ENCODE assay signal across 3 fruit fly cellular contexts in genomic region chr3L:15176641-15177215, dm6.
TF ChIP-seq lines count a peak whose summit lies in the region.

No protein-coding gene starts in this region.

- no peak for TF ChIP-seq CTCF in whole organism, embryonic (GFP tag; optimal IDR thresholded peaks at IDR 0.05; lab: Kevin White, UChicago)

TF ChIP-seq in whole organism, embryonic, 481 proteins besides CTCF, POLR2A, EP300 and RAD21:
- TF ChIP-seq CG3065 (GFP tag; optimal IDR thresholded peaks at IDR 0.05; lab: Kevin White, UChicago) (no peak), CG2199 (GFP tag; IDR thresholded peaks at IDR 0.05; lab: Robert Waterston, UW) (0 out of 3 replicates have a peak, but pooled peaks have one; percentile 62), chm (GFP tag; IDR thresholded peaks at IDR 0.05; lab: Robert Waterston, UW) (0 out of 2 replicates have a peak, but pooled peaks have one; percentile 20), CG4328 (GFP tag; optimal IDR thresholded peaks at IDR 0.05; lab: Kevin White, UChicago) (no peak), Lpt (GFP tag; optimal IDR thresholded peaks at IDR 0.05; lab: Kevin White, UChicago) (no peak), Deaf1 (tag; optimal IDR thresholded peaks at IDR 0.05; lab: Kevin White, UChicago) (peak; percentile 13), CG5180 (GFP tag; optimal IDR thresholded peaks at IDR 0.05; lab: Kevin White, UChicago) (peak; percentile 59), Med (GFP tag; lab: Kevin White, UChicago) (peak; percentile 36), twi (tag; optimal IDR thresholded peaks at IDR 0.05; lab: Kevin White, UChicago) (peak; percentile 72), crol (GFP tag; IDR thresholded peaks at IDR 0.05; lab: Robert Waterston, UW) (peak; percentile 95), E2f1 (GFP tag; IDR thresholded peaks at IDR 0.05; lab: Robert Waterston, UW) (0 out of 2 replicates have a peak, but pooled peaks have one; percentile 7), Ets65A (GFP tag; lab: Kevin White, UChicago) (peak; percentile 6)
TF ChIP-seq in whole organism, embryonic: peak in this region for 9.

TF ChIP-seq in whole organism, prepupa, 60 proteins besides CTCF, POLR2A, EP300 and RAD21:
- peak in 1 of 2 experiments; percentile 3 for TF ChIP-seq salr (GFP tag; optimal IDR thresholded peaks at IDR 0.05; lab: Kevin White, UChicago)
- TF ChIP-seq CG6163 (GFP tag; IDR thresholded peaks at IDR 0.05; lab: Robert Waterston, UW) = 0 out of 3 replicates have a peak, but pooled peaks have one; percentile 19
- no peak for TF ChIP-seq topi (GFP tag; optimal IDR thresholded peaks at IDR 0.05; lab: Kevin White, UChicago)
- peak; percentile 1 for TF ChIP-seq CG32006 (GFP tag; optimal IDR thresholded peaks at IDR 0.05; lab: Kevin White, UChicago)
- TF ChIP-seq Smox (GFP tag; optimal IDR thresholded peaks at IDR 0.05; lab: Kevin White, UChicago) = no peak
- TF ChIP-seq eg (GFP tag; IDR thresholded peaks at IDR 0.05; lab: Robert Waterston, UW) = peak; percentile 25; the same call in 2 of the 3 replicates
- peak; percentile 15 for TF ChIP-seq svp (GFP tag; lab: Kevin White, UChicago)
TF ChIP-seq in whole organism, prepupa: peak in this region for 5.

TF ChIP-seq in whole organism, pupa, 21 proteins besides CTCF, POLR2A, EP300 and RAD21:
- TF ChIP-seq rn (GFP tag; IDR thresholded peaks at IDR 0.05; lab: Robert Waterston, UW) (no peak), CG32121 (GFP tag; IDR thresholded peaks at IDR 0.05; lab: Robert Waterston, UW) (0 out of 2 replicates have a peak, but pooled peaks have one; percentile 8), fd96Ca (GFP tag; IDR thresholded peaks at IDR 0.05; lab: Robert Waterston, UW) (0 out of 3 replicates have a peak, but pooled peaks have one; percentile 10)
